Fruit fly (Drosophila melanogaster): ENCODE measurements around the gene CG10862.

Gene CG10862

dm6 chr3L:3616344-3616743 is 38.2 kb downstream of the CG10862 start (continued):
- TF ChIP-seq Ets96B (tag; optimal IDR thresholded peaks at IDR 0.05) (no peak), CG6163 (GFP tag; IDR thresholded peaks at IDR 0.05) (0 out of 3 replicates have a peak, but pooled peaks have one; percentile 7), CG15336 (GFP tag; IDR thresholded peaks at IDR 0.05) (no peak), acj6 (GFP tag; optimal IDR thresholded peaks at IDR 0.05) (peak; percentile 50), CG11902 (GFP tag; optimal IDR thresholded peaks at IDR 0.05) (peak; percentile 58), Sox15 (GFP tag; optimal IDR thresholded peaks at IDR 0.05) (peak; percentile 24), CG1621 (tag; optimal IDR thresholded peaks at IDR 0.05) (no peak), pdm3 (GFP tag; optimal IDR thresholded peaks at IDR 0.05) (peak; percentile 73), CG6792 (GFP tag; optimal IDR thresholded peaks at IDR 0.05) (peak; percentile 51), CG34406 (GFP tag; optimal IDR thresholded peaks at IDR 0.05) (peak; percentile 9), CG11294 (GFP tag; IDR thresholded peaks at IDR 0.05) (no peak), CG11762 (GFP tag; optimal IDR thresholded peaks at IDR 0.05; ENCODE audit: insufficient read depth) (no peak), dsx (GFP tag; optimal IDR thresholded peaks at IDR 0.05; ENCODE audit: poor library complexity, severe bottlenecking) (peak; percentile 12), CG32006 (GFP tag; optimal IDR thresholded peaks at IDR 0.05) (no peak), CG3919 (GFP tag; optimal IDR thresholded peaks at IDR 0.05) (peak; percentile 70), Ets21C (GFP tag; optimal IDR thresholded peaks at IDR 0.05) (peak; percentile 47), Hr4 (GFP tag; optimal IDR thresholded peaks at IDR 0.05) (peak; percentile 12), cyc (GFP tag; optimal IDR thresholded peaks at IDR 0.05) (peak; percentile 83), svp (GFP tag) (peak; percentile 66), CG4318 (GFP tag; optimal IDR thresholded peaks at IDR 0.05) (no peak), Eip75B (GFP tag; optimal IDR thresholded peaks at IDR 0.05) (peak; percentile 67), CG8632 (GFP tag; optimal IDR thresholded peaks at IDR 0.05) (no peak)

DNA sequence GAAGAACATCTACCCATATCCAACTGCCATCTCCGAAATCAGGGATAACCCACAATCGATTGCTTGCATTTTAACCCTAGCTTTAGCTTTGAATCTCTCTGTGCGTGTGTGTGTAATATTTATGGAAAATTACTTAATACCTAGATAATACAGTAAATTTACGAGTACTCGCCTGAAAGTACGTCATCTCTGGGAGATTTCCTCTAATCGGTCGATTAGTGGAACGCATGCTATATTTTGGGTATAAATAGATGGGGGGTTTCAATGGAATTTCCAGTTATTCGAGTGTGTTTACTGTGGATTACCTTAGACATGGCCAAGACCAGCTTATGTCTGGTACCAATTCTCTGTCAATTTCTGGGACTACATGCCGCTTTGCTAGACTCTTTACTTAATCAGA is 39.5 kb downstream of the CG10862 start, which contains the start of gene CG10357:
CG10357 (plus strand) TSS at position 301 of the 400 bp plus-strand sequence.
- TF ChIP-seq fd59A (GFP tag; optimal IDR thresholded peaks at IDR 0.05): no peak
- TF ChIP-seq cyc (GFP tag; optimal IDR thresholded peaks at IDR 0.05): no peak
- TF ChIP-seq CG8319 (GFP tag; optimal IDR thresholded peaks at IDR 0.05): no peak
- TF ChIP-seq acj6 (GFP tag; optimal IDR thresholded peaks at IDR 0.05): no peak
- no peak for TF ChIP-seq CG10631 (GFP tag; optimal IDR thresholded peaks at IDR 0.05)
- TF ChIP-seq svp (GFP tag): no peak
- no peak for TF ChIP-seq CG11902 (GFP tag; optimal IDR thresholded peaks at IDR 0.05)
- TF ChIP-seq CG6854 (GFP tag; optimal IDR thresholded peaks at IDR 0.05): no peak
- TF ChIP-seq Smox (GFP tag; optimal IDR thresholded peaks at IDR 0.05): no peak

DNA sequence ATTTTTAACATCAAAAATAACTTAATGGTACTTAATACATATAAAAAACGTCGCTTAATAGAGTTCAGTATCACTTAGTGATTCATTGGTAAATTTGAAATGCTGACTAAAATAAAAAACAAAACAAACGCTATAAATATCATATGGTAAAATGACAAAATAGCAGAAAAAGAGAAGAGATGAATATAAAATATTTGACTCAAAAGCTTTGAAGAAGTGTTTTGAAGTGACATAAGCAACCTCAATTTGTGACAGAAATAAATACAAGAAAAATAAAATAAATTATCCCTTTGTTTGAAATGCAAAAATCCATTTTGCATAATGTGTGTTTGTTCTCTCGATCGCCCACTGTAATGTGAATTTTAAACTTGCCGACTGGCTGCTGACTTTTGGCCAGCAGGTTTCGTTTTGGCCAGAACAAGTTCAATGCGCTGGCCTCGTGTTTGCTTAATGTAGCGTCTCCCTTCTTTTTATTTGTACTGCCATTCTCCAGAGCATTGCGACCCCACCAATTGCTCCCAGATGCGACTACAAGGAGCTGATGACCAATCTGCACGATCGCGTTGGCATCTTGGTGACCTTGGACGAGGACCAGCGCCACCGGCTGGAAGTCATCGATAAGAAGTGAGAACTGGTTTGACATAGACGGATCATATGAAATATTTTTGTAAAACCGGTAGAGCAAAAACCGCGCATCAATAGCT is 41.8 kb downstream of the CG10862 start:
- TF ChIP-seq CG8632 (GFP tag; optimal IDR thresholded peaks at IDR 0.05) (peak; percentile 35), Hr4 (GFP tag; optimal IDR thresholded peaks at IDR 0.05) (peak; percentile 30), eg (GFP tag; IDR thresholded peaks at IDR 0.05) (no peak), CG4318 (GFP tag; optimal IDR thresholded peaks at IDR 0.05) (no peak), Eip75B (GFP tag; optimal IDR thresholded peaks at IDR 0.05) (peak; percentile 1), fd85E (GFP tag; optimal IDR thresholded peaks at IDR 0.05) (no peak), CG6854 (GFP tag; optimal IDR thresholded peaks at IDR 0.05) (no peak), Sox102F (GFP tag; optimal IDR thresholded peaks at IDR 0.05) (peak; percentile 55), OdsH (GFP tag; optimal IDR thresholded peaks at IDR 0.05) (peak; percentile 52), CG9139 (GFP tag; optimal IDR thresholded peaks at IDR 0.05) (no peak), CG15336 (GFP tag; IDR thresholded peaks at IDR 0.05) (0 out of 2 replicates have a peak, but pooled peaks have one; percentile 13), Sox15 (GFP tag; optimal IDR thresholded peaks at IDR 0.05) (peak; percentile 48), Smox (GFP tag; optimal IDR thresholded peaks at IDR 0.05) (peak; percentile 69), CG6276 (GFP tag; optimal IDR thresholded peaks at IDR 0.05) (no peak), spab (GFP tag; optimal IDR thresholded peaks at IDR 0.05) (peak; percentile 5), CG16779 (tag; optimal IDR thresholded peaks at IDR 0.05) (no peak), CG32006 (GFP tag; optimal IDR thresholded peaks at IDR 0.05) (peak; percentile 61), CG31627 (GFP tag; optimal IDR thresholded peaks at IDR 0.05) (peak; percentile 57), Blimp-1 (GFP tag; optimal IDR thresholded peaks at IDR 0.05) (peak; percentile 24), CG7368 (GFP tag; optimal IDR thresholded peaks at IDR 0.05) (no peak), esn (GFP tag; optimal IDR thresholded peaks at IDR 0.05) (peak; percentile 77), CG6792 (GFP tag; optimal IDR thresholded peaks at IDR 0.05) (peak; percentile 32), CG3032 (tag; optimal IDR thresholded peaks at IDR 0.05) (peak; percentile 27), Eip93F (GFP tag; optimal IDR thresholded peaks at IDR 0.05) (no peak), ss (GFP tag; optimal IDR thresholded peaks at IDR 0.05) (no peak), achi (GFP tag; optimal IDR thresholded peaks at IDR 0.05) (peak; percentile 54), dsx (GFP tag; optimal IDR thresholded peaks at IDR 0.05; ENCODE audit: poor library complexity, severe bottlenecking) (no peak), svp (GFP tag) (peak; percentile 84), CG3919 (GFP tag; optimal IDR thresholded peaks at IDR 0.05) (peak; percentile 37), Eip78C (GFP tag) (peak; percentile 92), CG10631 (GFP tag; optimal IDR thresholded peaks at IDR 0.05) (peak; percentile 35)

Data from whole organism, prepupa.